Worm (Caenorhabditis elegans) whole organism, L3 larva: ENCODE results near the gene R09H3.3.

Experiments
- R02D3.7 ChIP-seq: fragments of 150-350 bp; optimal IDR thresholded peaks from 2 replicates; lab custom pipeline; 2014; ENCODE audit warnings: missing biosample characterization, missing genetic modification characterization
- egl-5 ChIP-seq: fragments of 150-350 bp; optimal IDR thresholded peaks from 2 replicates; lab custom pipeline; 2017; ENCODE audit warnings: missing biosample characterization, missing genetic modification reagents, missing genetic modification characterization, inconsistent platforms
- mml-1 ChIP-seq: fragments of 150-350 bp; sonication (generic microtip); optimal IDR thresholded peaks from 3 replicates; lab custom pipeline; 2014; ENCODE audit warnings: missing biosample characterization, missing genetic modification characterization
- nfya-1 ChIP-seq: sonication (generic microtip); optimal IDR thresholded peaks from 2 replicates; lab custom pipeline; 2017; ENCODE audit warnings: missing genetic modification characterization, mild to moderate bottlenecking, missing compliant biosample characterization, antibody characterized with exemption, moderate library complexity; ENCODE audit not compliant: insufficient read depth
- nhr-25 ChIP-seq: sonication (generic microtip); optimal IDR thresholded peaks from 2 replicates; lab custom pipeline; 2017; ENCODE audit warnings: missing biosample characterization, missing genetic modification characterization
- nhr-43 ChIP-seq: sonication (generic microtip); optimal IDR thresholded peaks from 2 replicates; lab custom pipeline; 2016; ENCODE audit warnings: mild to moderate bottlenecking, missing genetic modification characterization, missing compliant biosample characterization; ENCODE audit not compliant: poor library complexity, severe bottlenecking
- nhr-67 ChIP-seq: fragments of 150-350 bp; optimal IDR thresholded peaks from 2 replicates; lab custom pipeline; 2014; ENCODE audit warnings: missing biosample characterization, missing genetic modification characterization
- nhr-77 ChIP-seq: fragments of 150-350 bp; optimal IDR thresholded peaks from 2 replicates; lab custom pipeline; 2014; ENCODE audit warnings: missing biosample characterization, missing genetic modification characterization
- snpc-4 ChIP-seq: fragments of 150-350 bp; optimal IDR thresholded peaks from 2 replicates; lab custom pipeline; 2014; ENCODE audit warnings: missing biosample characterization, missing genetic modification characterization

Gene R09H3.3

DNA sequence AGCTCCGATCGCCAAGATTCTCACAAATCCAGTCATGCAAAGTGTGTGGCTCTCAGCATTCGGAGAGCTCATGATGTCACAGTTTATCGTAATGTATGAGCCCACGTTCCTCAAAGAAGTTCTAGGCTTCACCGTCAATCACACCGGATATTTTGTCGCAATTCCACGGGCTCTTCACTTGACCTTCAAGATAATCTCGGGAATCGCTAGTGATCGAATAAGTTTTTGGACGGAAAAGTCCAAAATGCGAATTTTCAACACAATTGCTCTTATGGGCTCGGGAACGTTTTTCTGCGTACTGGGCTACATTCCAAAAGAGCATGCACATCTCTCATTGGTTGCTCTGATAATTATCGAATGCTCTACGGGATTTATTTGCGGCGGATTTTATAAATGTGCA is 45.6 kb downstream of the R09H3.3 start:
- TF ChIP-seq nhr-25 (no peak), mml-1 (tag; lab: Kevin White, UChicago) (no peak), nhr-43 (tag; lab: Kevin White, UChicago) (no peak), nhr-77 (tag; lab: Kevin White, UChicago) (no peak), nhr-67 (tag; lab: Kevin White, UChicago) (no peak), R02D3.7 (tag; lab: Kevin White, UChicago) (no peak), snpc-4 (no peak), nfya-1 (no peak)

DNA sequence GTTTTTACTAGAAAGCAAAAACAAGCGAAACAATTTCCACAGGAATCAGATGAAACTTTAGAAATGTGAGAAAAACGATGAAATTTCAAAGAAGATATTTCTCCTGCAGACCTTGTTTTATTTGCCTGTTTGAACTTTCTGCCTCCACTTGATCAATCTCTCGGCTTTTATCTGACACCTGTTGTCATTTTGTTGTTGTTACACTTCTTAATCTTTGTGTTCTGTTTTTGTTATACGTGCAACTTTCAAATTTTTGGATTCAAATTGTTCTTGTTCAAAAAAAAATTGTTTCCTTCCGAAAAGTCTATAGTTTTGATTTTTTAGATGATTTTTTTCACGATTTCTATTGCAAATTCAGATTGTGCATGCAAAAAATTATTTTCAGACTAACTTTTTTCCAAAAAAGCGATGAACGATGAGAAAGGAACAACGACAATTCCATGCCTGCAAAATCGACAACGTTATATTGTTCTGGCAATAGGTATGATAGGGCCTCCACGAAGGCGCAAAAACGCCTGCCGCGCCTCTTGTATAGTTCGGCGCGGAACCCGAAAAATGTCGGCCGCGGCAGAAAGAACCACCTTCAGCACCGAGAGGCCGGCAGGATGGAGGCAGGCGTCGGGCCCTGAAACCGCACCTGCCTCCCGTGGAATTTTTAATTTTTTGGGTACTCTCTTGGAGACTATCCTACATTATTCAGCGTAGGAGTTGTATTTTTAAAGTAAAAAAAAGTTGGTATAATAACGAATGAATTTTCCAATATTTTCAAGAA is 47.8 kb downstream of the R09H3.3 start, which contains the start of gene H11E01.2:
Gene H11E01.2, plus strand, starts transcription at position 380 of the 772 bp plus-strand sequence.
- TF ChIP-seq nhr-43 (tag; lab: Kevin White, UChicago): peak; percentile 17
- TF ChIP-seq egl-5 (tag; lab: Kevin White, UChicago): no peak
- TF ChIP-seq, all 47 proteins: peak for 1
